Worm (Caenorhabditis elegans) whole organism, young adult: ENCODE results near the gene M01B2.10.
"Not testable (repeated sequence)": the region's sequence is repeated elsewhere in the genome, so short reads cannot be mapped to it uniquely, and the experiment has no call there.

Source experiments
- B0035.1 ChIP-seq: sonication (generic microtip); optimal IDR thresholded peaks from 2 replicates; lab custom pipeline; 2016; ENCODE audit warnings: missing genetic modification characterization, mild to moderate bottlenecking, missing compliant biosample characterization, missing genotype, missing genetic modification reagents
- B0261.1 ChIP-seq: sonication (generic microtip); optimal IDR thresholded peaks from 2 replicates; lab custom pipeline; 2016; ENCODE audit warnings: mild to moderate bottlenecking, missing genetic modification characterization, moderate library complexity, missing compliant biosample characterization
- D2030.7 ChIP-seq: fragments of 200-800 bp; sonication (Bioruptor generic); IDR thresholded peaks from 2 replicates; pipeline ENCODE4 v1.3.6; 2022; ENCODE audit warnings: missing genetic modification reagents, missing genetic modification characterization, missing compliant biosample characterization
- F22D6.2 ChIP-seq: sonication (generic microtip); optimal IDR thresholded peaks from 2 replicates; lab custom pipeline; 2016; ENCODE audit warnings: mild to moderate bottlenecking, missing genetic modification characterization, missing compliant biosample characterization
- F37B4.10 ChIP-seq: fragments of 200-800 bp; sonication (Bioruptor generic); IDR thresholded peaks from 2 replicates; pipeline ENCODE4 v1.3.6; 2022; ENCODE audit warnings: missing genetic modification characterization, missing compliant biosample characterization
- Y56A3A.18 ChIP-seq: fragments of 200-800 bp; sonication (Bioruptor generic); IDR thresholded peaks from 2 replicates; pipeline ENCODE4 v1.3.6; 2022; ENCODE audit warnings: missing genetic modification reagents, missing genetic modification characterization, missing compliant biosample characterization
- ama-1 ChIP-seq, 3 experiments: fragments of 150-350 bp in 1 of 3; sonication (generic microtip) in 2 of 3; optimal IDR thresholded peaks; 2 replicates each; lab custom pipeline; 2014 to 2018; ENCODE audit warnings: missing biosample characterization in 2 of 3, missing genetic modification characterization in 2 of 3, missing genetic modification reagents in 2 of 3
- aptf-2 ChIP-seq: fragments of 200-800 bp; sonication (Bioruptor generic); conservative IDR thresholded peaks from 2 replicates; pipeline ENCODE4 v1.3.6; 2022; ENCODE audit warnings: missing genetic modification reagents, missing genetic modification characterization, missing compliant biosample characterization
- atf-7 ChIP-seq: sonication (generic microtip); optimal IDR thresholded peaks from 2 replicates; lab custom pipeline; 2017; ENCODE audit warnings: mild to moderate bottlenecking, missing genetic modification characterization, missing compliant biosample characterization
- athp-1 ChIP-seq: sonication (generic microtip); optimal IDR thresholded peaks from 2 replicates; lab custom pipeline; 2017; ENCODE audit warnings: mild to moderate bottlenecking, missing genetic modification characterization, missing compliant biosample characterization
- bed-1 ChIP-seq: fragments of 200-800 bp; sonication (Bioruptor generic); IDR thresholded peaks from 2 replicates; pipeline ENCODE4 v1.3.6; 2022; ENCODE audit warnings: missing genetic modification reagents, missing genetic modification characterization, missing compliant biosample characterization
- bed-2 ChIP-seq: fragments of 200-800 bp; sonication (Bioruptor generic); IDR thresholded peaks from 2 replicates; pipeline ENCODE4 v1.3.6; 2022; ENCODE audit warnings: missing genetic modification reagents, missing genetic modification characterization, missing compliant biosample characterization
- dox-1 ChIP-seq: fragments of 200-800 bp; sonication (Bioruptor generic); IDR thresholded peaks from 2 replicates; pipeline ENCODE4 v1.3.6; 2022; ENCODE audit warnings: missing genetic modification reagents, missing genetic modification characterization, missing compliant biosample characterization
- dpff-1 ChIP-seq: sonication (generic microtip); optimal IDR thresholded peaks from 2 replicates; lab custom pipeline; 2017; ENCODE audit warnings: mild to moderate bottlenecking, missing genetic modification characterization, missing compliant biosample characterization
- efl-1 ChIP-seq: fragments of 150-350 bp; optimal IDR thresholded peaks from 2 replicates; lab custom pipeline; 2014; ENCODE audit warnings: missing biosample characterization, missing genetic modification reagents, missing genetic modification characterization
- egl-44 ChIP-seq: fragments of 200-800 bp; sonication (Bioruptor generic); IDR thresholded peaks from 2 replicates; pipeline ENCODE4 v1.3.6; 2022; ENCODE audit warnings: missing genetic modification reagents, missing genetic modification characterization, missing compliant biosample characterization
- egrh-3 ChIP-seq: fragments of 200-800 bp; sonication (Bioruptor generic); IDR thresholded peaks from 2 replicates; pipeline ENCODE4 v1.3.6; 2022; ENCODE audit warnings: missing genetic modification reagents, missing genetic modification characterization, missing compliant biosample characterization
- gei-17 ChIP-seq: fragments of 200-800 bp; sonication (Bioruptor generic); optimal IDR thresholded peaks from 2 replicates; lab custom pipeline; 2018; ENCODE audit warnings: mild to moderate bottlenecking, missing genetic modification characterization, missing compliant biosample characterization
- hrde-1 ChIP-seq: sonication (generic microtip); optimal IDR thresholded peaks from 2 replicates; lab custom pipeline; 2016; ENCODE audit warnings: missing genetic modification characterization, mild to moderate bottlenecking, missing compliant biosample characterization, moderate library complexity, missing genotype, missing genetic modification reagents, borderline replicate concordance
- lag-1 ChIP-seq: fragments of 200-800 bp; sonication (Bioruptor generic); IDR thresholded peaks from 2 replicates; pipeline ENCODE4 v1.3.6; 2022; ENCODE audit warnings: missing genetic modification reagents, missing genetic modification characterization, missing compliant biosample characterization
- lin-54 ChIP-seq: fragments of 200-800 bp; sonication (Bioruptor generic); optimal IDR thresholded peaks from 2 replicates; lab custom pipeline; 2018; ENCODE audit warnings: mild to moderate bottlenecking, missing genetic modification characterization, missing compliant biosample characterization
- lir-1 ChIP-seq: fragments of 200-800 bp; sonication (Bioruptor generic); conservative IDR thresholded peaks from 2 replicates; pipeline ENCODE4 v1.3.6; 2022; ENCODE audit warnings: missing genetic modification reagents, missing genetic modification characterization, missing compliant biosample characterization
- lsl-1 ChIP-seq: fragments of 200-800 bp; sonication (Bioruptor generic); optimal IDR thresholded peaks from 2 replicates; lab custom pipeline; 2018; ENCODE audit warnings: mild to moderate bottlenecking, missing genetic modification characterization, moderate library complexity, missing compliant biosample characterization
- nfya-2 ChIP-seq: fragments of 200-800 bp; sonication (Bioruptor generic); IDR thresholded peaks from 2 replicates; pipeline ENCODE4 v1.3.6; 2022; ENCODE audit warnings: missing genetic modification reagents, missing genetic modification characterization, missing compliant biosample characterization
- rpc-1 ChIP-seq, 2 experiments: fragments of 150-350 bp in 1 of 2; sonication (generic microtip) in 1 of 2; optimal IDR thresholded peaks; 2 replicates each; lab custom pipeline; 2014 to 2018; ENCODE audit warnings: missing biosample characterization in 1 of 2, missing genetic modification characterization in 1 of 2, missing genetic modification reagents in 1 of 2, missing genotype in 1 of 2
- sea-2 ChIP-seq: fragments of 200-800 bp; sonication (Bioruptor generic); IDR thresholded peaks from 2 replicates; pipeline ENCODE4 v1.3.6; 2022; ENCODE audit warnings: missing genetic modification characterization, missing compliant biosample characterization
- snpc-1.3 ChIP-seq: sonication (generic microtip); optimal IDR thresholded peaks from 2 replicates; lab custom pipeline; 2017; ENCODE audit warnings: missing genetic modification characterization, mild to moderate bottlenecking, missing compliant biosample characterization, antibody characterized with exemption, moderate library complexity, missing genotype, missing genetic modification reagents; ENCODE audit not compliant: insufficient read depth
- snpc-4 ChIP-seq, 5 experiments: fragments of 150-350 bp in 1 of 5; sonication (generic microtip) in 4 of 5; optimal IDR thresholded peaks; 2 replicates each; lab custom pipeline; 2014 to 2018; ENCODE audit warnings: missing genetic modification characterization in 5 of 5, missing biosample characterization in 3 of 5, antibody characterized with exemption in 2 of 5, mild to moderate bottlenecking in 2 of 5, missing compliant biosample characterization in 2 of 5, missing genotype in 2 of 5, moderate library complexity in 2 of 5, missing genetic modification reagents in 1 of 5
- sptf-2 ChIP-seq: fragments of 200-800 bp; sonication (Bioruptor generic); optimal IDR thresholded peaks from 2 replicates; lab custom pipeline; 2018; ENCODE audit warnings: mild to moderate bottlenecking, missing genetic modification characterization, missing compliant biosample characterization
- tbx-9 ChIP-seq: sonication (generic microtip); optimal IDR thresholded peaks from 2 replicates; lab custom pipeline; 2016; ENCODE audit warnings: borderline replicate concordance, missing genetic modification characterization, inconsistent platforms, missing compliant biosample characterization
- ztf-22 ChIP-seq: fragments of 200-800 bp; sonication (Bioruptor generic); optimal IDR thresholded peaks from 2 replicates; lab custom pipeline; 2018; ENCODE audit warnings: mild to moderate bottlenecking, missing genetic modification characterization, moderate library complexity, missing compliant biosample characterization

The M01B2.10 gene

DNA sequence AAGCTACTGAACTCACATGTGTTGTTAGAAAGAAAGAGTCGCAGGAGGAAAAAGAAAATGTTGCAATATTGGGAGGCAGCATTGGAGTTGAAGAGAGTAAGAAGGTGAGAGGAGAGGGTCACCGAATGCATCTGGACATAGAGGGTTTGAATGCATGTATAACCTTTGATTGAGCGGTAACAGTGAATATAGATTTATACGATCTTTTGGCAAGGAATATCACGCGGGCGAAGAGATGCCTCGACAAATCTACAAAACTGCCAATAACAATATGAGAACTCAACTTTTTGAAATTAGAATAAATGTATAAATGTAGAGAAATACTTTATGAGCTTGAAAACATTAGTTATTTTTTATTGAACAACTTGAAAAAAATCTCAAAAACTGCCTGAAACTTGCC, at the start of gene M01B2.10:
TSS of gene M01B2.10 (minus strand) at position 101 of the 400 bp plus-strand sequence.
- TF ChIP-seq ztf-22 (GFP tag; lab: Kevin White, UChicago); egl-44 (GFP tag; lab: Robert Waterston, UW); bed-2 (GFP tag; lab: Robert Waterston, UW): not testable (repeated sequence)

ce11 chrV:15310780-15311179, 48.5 kb upstream of the M01B2.10 start, which contains the start of gene irld-62:
Gene irld-62, plus strand, starts transcription at chrV:15311080.
- TF ChIP-seq atf-7 (no peak), D2030.7 (GFP tag; lab: Robert Waterston, UW) (no peak), dox-1 (no peak), Y56A3A.18 (GFP tag; lab: Robert Waterston, UW) (no peak), dpff-1 (tag; lab: Kevin White, UChicago) (no peak), sptf-2 (GFP tag; lab: Kevin White, UChicago) (no peak), snpc-4 (GFP tag; optimal IDR thresholded peaks at IDR 0.05; lab: Kevin White, UChicago) (no peak), snpc-4 (tag; optimal IDR thresholded peaks at IDR 0.05; lab: Kevin White, UChicago) (no peak), athp-1 (no peak), egrh-3 (GFP tag; lab: Robert Waterston, UW) (no peak), B0035.1 (tag; lab: Kevin White, UChicago) (no peak), lir-1 (GFP tag; lab: Robert Waterston, UW) (no peak), ama-1 (optimal IDR thresholded peaks at IDR 0.05; lab: Kevin White, UChicago) (no peak), ama-1 (GFP tag; optimal IDR thresholded peaks at IDR 0.05; lab: Kevin White, UChicago) (no peak), B0261.1 (tag; lab: Kevin White, UChicago) (no peak)

DNA sequence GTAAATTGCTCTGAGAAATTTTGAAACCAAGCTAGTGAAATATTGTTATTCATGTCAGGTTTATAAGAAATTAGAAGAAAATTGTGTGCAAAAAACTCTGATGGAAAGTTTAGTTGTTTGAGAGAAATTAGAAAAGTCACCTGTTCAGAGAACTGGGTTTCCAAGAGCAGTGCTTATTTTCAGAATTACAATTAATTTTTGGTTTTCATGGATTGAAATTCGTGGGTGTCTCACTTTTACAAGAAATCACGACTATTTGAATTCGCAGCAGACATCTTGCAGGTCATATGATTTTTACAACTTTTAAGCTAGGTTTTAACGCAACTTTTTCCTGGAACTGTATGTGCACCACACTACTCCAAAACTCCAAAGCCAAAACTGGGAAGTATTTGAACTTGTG, 46.8 kb upstream of the M01B2.10 start, which contains the start of gene srz-10:
TSS of gene srz-10 (minus strand) at position 88 of the 400 bp plus-strand sequence.
- TF ChIP-seq dpff-1 (tag; lab: Kevin White, UChicago), result no peak
- no peak for TF ChIP-seq F37B4.10 (GFP tag; lab: Robert Waterston, UW)
- TF ChIP-seq lsl-1 (GFP tag; lab: Kevin White, UChicago), result no peak
- TF ChIP-seq sea-2 (GFP tag; lab: Robert Waterston, UW), result no peak
- no peak for TF ChIP-seq lag-1
- no peak for TF ChIP-seq tbx-9
- TF ChIP-seq snpc-1.3 (tag; lab: Kevin White, UChicago), result no peak
- no peak for TF ChIP-seq gei-17 (GFP tag; lab: Kevin White, UChicago)
- TF ChIP-seq efl-1 (GFP tag; lab: Kevin White, UChicago), result no peak
- no peak for TF ChIP-seq hrde-1 (tag; lab: Kevin White, UChicago)
- no peak for TF ChIP-seq nfya-2 (GFP tag; lab: Robert Waterston, UW)
- TF ChIP-seq bed-1, result no peak
- TF ChIP-seq aptf-2 (GFP tag; lab: Robert Waterston, UW), result no peak
- TF ChIP-seq rpc-1 (optimal IDR thresholded peaks at IDR 0.05; lab: Kevin White, UChicago), result no peak
- no peak for TF ChIP-seq rpc-1 (tag; optimal IDR thresholded peaks at IDR 0.05; lab: Kevin White, UChicago)
- TF ChIP-seq B0261.1 (tag; lab: Kevin White, UChicago), result no peak

ce11 chrV:15306745-15307144, 44.5 kb upstream of the M01B2.10 start, which contains the start of gene T26H8.4:
Gene T26H8.4, minus strand, starts transcription at chrV:15306845.
- TF ChIP-seq bed-2 (GFP tag; lab: Robert Waterston, UW) (no peak), egl-44 (GFP tag; lab: Robert Waterston, UW) (no peak), F22D6.2 (tag; lab: Kevin White, UChicago) (no peak)

ce11 chrV:15305502-15305901, 43.3 kb upstream of the M01B2.10 start, which contains the start of gene T26H8.5:
Gene T26H8.5, minus strand, starts transcription at chrV:15305602.
- no peak for TF ChIP-seq lin-54 (GFP tag; lab: Kevin White, UChicago)
- no peak for TF ChIP-seq sptf-2 (GFP tag; lab: Kevin White, UChicago)
